Worm (Caenorhabditis elegans) whole organism, L4 larva: ENCODE measurements around the gene arrd-15.

ENCODE experiments used
- D1046.2 ChIP-seq: fragments of 200-800 bp; sonication (Bioruptor generic); IDR thresholded peaks from 2 replicates; pipeline ENCODE4 v1.3.6; 2022; ENCODE audit warnings: missing genetic modification characterization, missing compliant biosample characterization
- F10B5.3 ChIP-seq: sonication (generic microtip); optimal IDR thresholded peaks from 2 replicates; lab custom pipeline; 2016; ENCODE audit warnings: mild to moderate bottlenecking, missing genetic modification characterization, missing compliant biosample characterization
- R02D3.7 ChIP-seq: fragments of 150-350 bp; sonication (generic microtip); optimal IDR thresholded peaks from 3 replicates; lab custom pipeline; 2014; ENCODE audit warnings: missing biosample characterization, missing genetic modification characterization
- T20F7.1 ChIP-seq: fragments of 200-800 bp; sonication (Bioruptor generic); optimal IDR thresholded peaks from 2 replicates; lab custom pipeline; 2018; ENCODE audit warnings: mild to moderate bottlenecking, missing genetic modification characterization, missing compliant biosample characterization
- T26A8.4 ChIP-seq: fragments of 200-800 bp; sonication (Bioruptor generic); IDR thresholded peaks from 2 replicates; pipeline ENCODE4 v1.3.6; 2022; ENCODE audit warnings: missing genetic modification characterization, missing compliant biosample characterization
- aha-1 ChIP-seq: fragments of 150-350 bp; peaks from one replicate; lab custom pipeline; 2014; ENCODE audit warnings: missing biosample characterization, missing genetic modification characterization
- aly-2 ChIP-seq: sonication (generic microtip); optimal IDR thresholded peaks from 2 replicates; lab custom pipeline; 2018; ENCODE audit warnings: missing biosample characterization, missing genetic modification characterization
- ama-1 ChIP-seq: fragments of 150-350 bp; optimal IDR thresholded peaks from 2 replicates; lab custom pipeline; 2014; ENCODE audit warnings: inconsistent platforms, mixed read lengths
- ceh-28 ChIP-seq: fragments of 150-350 bp; optimal IDR thresholded peaks from 2 replicates; lab custom pipeline; 2014; ENCODE audit warnings: missing biosample characterization, missing genetic modification reagents, missing genetic modification characterization
- ces-1 ChIP-seq: fragments of 150-350 bp; sonication (generic microtip); optimal IDR thresholded peaks from 4 replicates; lab custom pipeline; 2014; ENCODE audit warnings: missing biosample characterization, missing genetic modification reagents, missing genetic modification characterization
- cey-2 ChIP-seq: sonication (generic microtip); optimal IDR thresholded peaks from 3 replicates; lab custom pipeline; 2017; ENCODE audit warnings: missing genetic modification characterization, mild to moderate bottlenecking, missing compliant biosample characterization, antibody characterized with exemption, borderline replicate concordance; ENCODE audit not compliant: insufficient read depth
- ctbp-1 ChIP-seq: fragments of 200-800 bp; sonication (Bioruptor generic); IDR thresholded peaks from 2 replicates; pipeline ENCODE4 v1.3.6; 2022; ENCODE audit warnings: missing genetic modification reagents, missing genetic modification characterization, missing compliant biosample characterization
- daf-16 ChIP-seq, 3 experiments: sonication (generic microtip); optimal IDR thresholded peaks; 2 replicates each; lab custom pipeline; 2016 to 2017; ENCODE audit warnings: missing genetic modification characterization in 3 of 3, missing genetic modification reagents in 3 of 3, mild to moderate bottlenecking in 2 of 3, missing compliant biosample characterization in 2 of 3, missing biosample characterization in 1 of 3, moderate library complexity in 1 of 3
- daf-8 ChIP-seq: fragments of 200-800 bp; sonication (Bioruptor generic); IDR thresholded peaks from 2 replicates; pipeline ENCODE4 v1.3.6; 2022; ENCODE audit warnings: missing genetic modification characterization, missing compliant biosample characterization
- dmd-6 ChIP-seq: fragments of 200-800 bp; sonication (Bioruptor generic); IDR thresholded peaks from 2 replicates; pipeline ENCODE4 v1.3.6; 2022; ENCODE audit warnings: missing genetic modification reagents, missing genetic modification characterization, missing compliant biosample characterization
- dpl-1 ChIP-seq: fragments of 150-350 bp; optimal IDR thresholded peaks from 2 replicates; lab custom pipeline; 2014; ENCODE audit warnings: missing biosample characterization, missing genetic modification reagents, missing genetic modification characterization
- dve-1 ChIP-seq: sonication (generic microtip); optimal IDR thresholded peaks from 2 replicates; lab custom pipeline; 2017; ENCODE audit warnings: antibody characterized with exemption, mild to moderate bottlenecking, missing genetic modification characterization, missing compliant biosample characterization; ENCODE audit not compliant: insufficient read depth
- hif-1 ChIP-seq, 2 experiments: sonication (generic microtip); optimal IDR thresholded peaks; 2 replicates each; lab custom pipeline; 2016 to 2017; ENCODE audit warnings: missing compliant biosample characterization in 2 of 2, missing genetic modification characterization in 2 of 2, missing genetic modification reagents in 2 of 2, missing genotype in 2 of 2, mild to moderate bottlenecking in 1 of 2
- hlh-11 ChIP-seq: fragments of 200-800 bp; sonication (Bioruptor generic); optimal IDR thresholded peaks from 2 replicates; lab custom pipeline; 2018; ENCODE audit warnings: mild to moderate bottlenecking, missing genetic modification characterization, missing compliant biosample characterization
- hlh-30 ChIP-seq: sonication (generic microtip); optimal IDR thresholded peaks from 2 replicates; lab custom pipeline; 2017; ENCODE audit warnings: antibody characterized with exemption, mild to moderate bottlenecking, missing genetic modification characterization, missing compliant biosample characterization; ENCODE audit not compliant: insufficient read depth
- hmg-1.1 ChIP-seq: fragments of 200-800 bp; sonication (Bioruptor generic); IDR thresholded peaks from 2 replicates; pipeline ENCODE4 v1.3.6; 2022; ENCODE audit warnings: missing genetic modification reagents, missing genetic modification characterization, missing compliant biosample characterization
- jun-1 ChIP-seq: fragments of 150-350 bp; optimal IDR thresholded peaks from 2 replicates; lab custom pipeline; 2014; ENCODE audit warnings: missing biosample characterization, missing genetic modification reagents, missing genetic modification characterization
- lim-7 ChIP-seq: fragments of 200-800 bp; sonication (Bioruptor generic); IDR thresholded peaks from 2 replicates; pipeline ENCODE4 v1.3.6; 2022; ENCODE audit warnings: missing genetic modification characterization, missing compliant biosample characterization
- lin-39 ChIP-seq: fragments of 150-350 bp; optimal IDR thresholded peaks from 2 replicates; lab custom pipeline; 2014; ENCODE audit warnings: missing biosample characterization, missing genetic modification reagents, missing genetic modification characterization
- lsy-2 ChIP-seq, 2 experiments: fragments of 150-350 bp in 1 of 2; sonication (generic microtip) in 1 of 2; optimal IDR thresholded peaks; 2 replicates each; lab custom pipeline; 2014 to 2017; ENCODE audit warnings: missing biosample characterization in 2 of 2, missing genetic modification characterization in 2 of 2
- madf-5 ChIP-seq, 2 experiments: fragments of 200-800 bp; sonication (Bioruptor generic); IDR thresholded peaks; 2 replicates each; pipeline ENCODE4 v1.3.6; 2022; ENCODE audit warnings: missing compliant biosample characterization in 2 of 2, missing genetic modification characterization in 2 of 2
- madf-9 ChIP-seq: fragments of 200-800 bp; sonication (Bioruptor generic); conservative IDR thresholded peaks from 2 replicates; pipeline ENCODE4 v1.3.6; 2022; ENCODE audit warnings: missing genetic modification reagents, missing genetic modification characterization, missing compliant biosample characterization
- mdl-1 ChIP-seq, 2 experiments: fragments of 150-350 bp in 1 of 2; sonication (generic microtip) in 1 of 2; optimal IDR thresholded peaks; 2 replicates each; lab custom pipeline; 2014 to 2017; ENCODE audit warnings: missing biosample characterization in 2 of 2, missing genetic modification characterization in 2 of 2
- mdt-29 ChIP-seq: fragments of 200-800 bp; sonication (Bioruptor generic); IDR thresholded peaks from 2 replicates; pipeline ENCODE4 v1.3.6; 2022; ENCODE audit warnings: missing genetic modification reagents, missing genetic modification characterization, missing compliant biosample characterization
- mes-2 ChIP-seq: sonication (generic microtip); optimal IDR thresholded peaks from 2 replicates; lab custom pipeline; 2016; ENCODE audit warnings: missing genotype, mild to moderate bottlenecking, missing genetic modification characterization, missing compliant biosample characterization; ENCODE audit not compliant: poor library complexity, severe bottlenecking
- nhr-10 ChIP-seq: fragments of 150-350 bp; optimal IDR thresholded peaks from 2 replicates; lab custom pipeline; 2014; ENCODE audit warnings: missing biosample characterization, missing genetic modification characterization
- nhr-11 ChIP-seq: fragments of 150-350 bp; optimal IDR thresholded peaks from 2 replicates; lab custom pipeline; 2014; ENCODE audit warnings: missing biosample characterization, missing genetic modification characterization
- nhr-111 ChIP-seq: fragments of 200-800 bp; sonication (Bioruptor generic); optimal IDR thresholded peaks from 2 replicates; lab custom pipeline; 2018; ENCODE audit warnings: mild to moderate bottlenecking, missing genetic modification characterization, missing compliant biosample characterization
- nhr-25 ChIP-seq: sonication (generic microtip); optimal IDR thresholded peaks from 2 replicates; lab custom pipeline; 2017; ENCODE audit warnings: missing genetic modification characterization, mild to moderate bottlenecking, missing compliant biosample characterization, antibody characterized with exemption, moderate library complexity, borderline replicate concordance; ENCODE audit not compliant: insufficient read depth
- nhr-28 ChIP-seq: fragments of 150-350 bp; optimal IDR thresholded peaks from 2 replicates; lab custom pipeline; 2014; ENCODE audit warnings: missing biosample characterization, missing genetic modification characterization
- nhr-77 ChIP-seq: fragments of 150-350 bp; optimal IDR thresholded peaks from 2 replicates; lab custom pipeline; 2014; ENCODE audit warnings: missing biosample characterization, missing genetic modification characterization
- pqm-1 ChIP-seq: sonication (generic microtip); optimal IDR thresholded peaks from 2 replicates; lab custom pipeline; 2017; ENCODE audit warnings: missing biosample characterization, missing genetic modification characterization
- rbr-2 ChIP-seq: sonication (generic microtip); optimal IDR thresholded peaks from 2 replicates; lab custom pipeline; 2016; ENCODE audit warnings: missing genotype, missing genetic modification characterization, missing compliant biosample characterization
- set-16 ChIP-seq: fragments of 200-800 bp; sonication (Bioruptor generic); IDR thresholded peaks from 2 replicates; pipeline ENCODE4 v1.3.6; 2022; ENCODE audit warnings: missing genetic modification reagents, missing genetic modification characterization, missing compliant biosample characterization
- tra-1 ChIP-seq: fragments of 200-800 bp; sonication (Bioruptor generic); IDR thresholded peaks from 2 replicates; pipeline ENCODE4 v1.3.6; 2022; ENCODE audit warnings: missing genetic modification reagents, missing genetic modification characterization, missing compliant biosample characterization
- unc-62 ChIP-seq, 3 experiments: fragments of 150-350 bp in 1 of 3; sonication (generic microtip); optimal IDR thresholded peaks in 2 of 3; peaks in 1 of 3; 1 replicate in 1 of 3; 2 replicates in 2 of 3; lab custom pipeline; 2014 to 2017; ENCODE audit warnings: missing biosample characterization in 3 of 3, missing genetic modification characterization in 3 of 3, missing genetic modification reagents in 3 of 3, missing genotype in 1 of 3
- zfp-3 ChIP-seq: fragments of 200-800 bp; sonication (Bioruptor generic); conservative IDR thresholded peaks from 2 replicates; pipeline ENCODE4 v1.3.6; 2022; ENCODE audit warnings: missing genetic modification reagents, missing genetic modification characterization, missing compliant biosample characterization

Gene arrd-15

DNA sequence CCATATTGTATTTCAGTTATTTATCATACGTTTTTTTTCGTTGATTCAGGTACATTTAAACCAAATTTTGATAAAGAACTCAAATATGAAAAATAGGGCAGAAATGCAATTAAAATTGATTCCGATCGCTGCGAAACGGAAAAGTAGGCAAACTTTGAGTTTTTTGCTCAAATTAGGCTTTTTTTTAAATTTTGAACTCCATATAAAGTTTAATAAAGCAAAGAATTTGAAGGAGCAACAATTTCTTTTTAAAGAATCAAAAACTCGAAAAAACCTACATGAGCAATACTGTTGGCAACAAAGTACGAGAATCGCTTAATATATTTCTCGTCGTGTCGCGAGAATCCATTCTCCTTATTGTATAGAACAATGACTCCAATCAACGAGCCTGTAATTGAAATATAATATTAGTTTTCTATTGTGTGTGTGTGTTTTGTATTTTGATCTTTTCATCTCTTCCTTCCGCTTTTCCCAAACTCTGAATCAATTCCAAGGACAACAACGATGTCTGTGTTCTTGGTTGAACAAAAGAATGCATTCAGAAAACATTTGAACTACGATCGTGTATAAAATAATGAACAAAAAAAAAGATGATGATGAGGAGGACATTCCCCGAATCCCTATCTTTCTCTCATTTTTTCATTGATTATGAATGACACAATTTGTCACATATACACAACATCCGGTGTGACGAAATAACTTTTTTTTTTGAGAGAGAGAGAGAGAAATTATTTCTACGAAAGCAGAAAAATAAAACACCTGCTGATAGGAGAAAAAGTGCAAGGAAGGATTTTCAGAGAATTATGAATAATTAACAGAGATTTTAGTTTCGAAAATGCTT, 48.9 kb downstream of the arrd-15 start (continued):
- no peak for TF ChIP-seq lin-39 (tag; lab: Kevin White, UChicago)
- no peak for TF ChIP-seq aly-2 (tag; lab: Kevin White, UChicago)
- no peak for TF ChIP-seq madf-9 (GFP tag; lab: Robert Waterston, UW)
- TF ChIP-seq madf-5 (GFP tag; IDR thresholded peaks at IDR 0.05; lab: Robert Waterston, UW) = no peak
- no peak for TF ChIP-seq T26A8.4
- TF ChIP-seq jun-1 (tag; lab: Kevin White, UChicago) = no peak
- no peak for TF ChIP-seq rbr-2
- TF ChIP-seq daf-16 (GFP tag; optimal IDR thresholded peaks at IDR 0.05; lab: Kevin White, UChicago) = no peak
- no peak for TF ChIP-seq daf-16 (tag; optimal IDR thresholded peaks at IDR 0.05; lab: Kevin White, UChicago)
- no peak for TF ChIP-seq R02D3.7
- no peak for TF ChIP-seq ceh-28
- TF ChIP-seq tra-1 (GFP tag; lab: Robert Waterston, UW) = no peak
- TF ChIP-seq dve-1 = peak; percentile 32
- 0 out of 2 replicates have a peak, but pooled peaks have one; percentile 5 for TF ChIP-seq lim-7
- TF ChIP-seq nhr-25 (tag; lab: Kevin White, UChicago) = no peak
- TF ChIP-seq hlh-30 = peak; percentile 29
- no peak for TF ChIP-seq T20F7.1 (GFP tag; lab: Kevin White, UChicago)
- TF ChIP-seq dmd-6 (GFP tag; lab: Robert Waterston, UW) = 0 out of 2 replicates have a peak, but pooled peaks have one; percentile 26
- peak in 1 of 2 experiments; percentile 32 for TF ChIP-seq lsy-2 (tag; optimal IDR thresholded peaks at IDR 0.05; lab: Kevin White, UChicago)
- TF ChIP-seq cey-2 = no peak
- TF ChIP-seq nhr-111 (GFP tag; lab: Kevin White, UChicago) = no peak

DNA sequence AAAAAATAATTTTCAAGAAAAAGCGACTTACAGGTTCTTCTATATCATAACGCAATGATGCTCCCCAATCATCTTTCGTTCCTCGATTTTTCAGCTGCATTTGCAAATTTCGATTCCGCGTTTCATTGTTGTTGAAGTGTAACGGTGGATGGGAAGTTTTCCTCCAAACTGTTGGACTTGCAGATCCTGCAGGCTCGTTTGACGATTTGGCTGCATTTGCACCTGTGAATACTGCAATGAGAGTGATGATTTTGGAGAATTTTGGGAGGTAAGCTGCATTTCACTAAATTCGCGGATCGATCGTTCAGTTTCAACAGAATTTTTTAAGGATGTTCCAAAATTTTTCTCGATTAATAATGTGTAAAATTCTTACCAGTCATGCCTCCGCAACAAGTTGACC, 51.1 kb downstream of the arrd-15 start:
- TF ChIP-seq unc-62 (GFP tag; optimal IDR thresholded peaks at IDR 0.05 in 1 of 2; lab: Kevin White, UChicago) = peak in 1 of 2 experiments; percentile 91
- TF ChIP-seq unc-62 (tag; optimal IDR thresholded peaks at IDR 0.05; lab: Kevin White, UChicago) = no peak
- peak; percentile 84 for TF ChIP-seq aha-1
- no peak for TF ChIP-seq mdt-29
- TF ChIP-seq ces-1 (GFP tag; lab: Kevin White, UChicago) = no peak
- TF ChIP-seq zfp-3 (GFP tag; lab: Robert Waterston, UW) = no peak

DNA sequence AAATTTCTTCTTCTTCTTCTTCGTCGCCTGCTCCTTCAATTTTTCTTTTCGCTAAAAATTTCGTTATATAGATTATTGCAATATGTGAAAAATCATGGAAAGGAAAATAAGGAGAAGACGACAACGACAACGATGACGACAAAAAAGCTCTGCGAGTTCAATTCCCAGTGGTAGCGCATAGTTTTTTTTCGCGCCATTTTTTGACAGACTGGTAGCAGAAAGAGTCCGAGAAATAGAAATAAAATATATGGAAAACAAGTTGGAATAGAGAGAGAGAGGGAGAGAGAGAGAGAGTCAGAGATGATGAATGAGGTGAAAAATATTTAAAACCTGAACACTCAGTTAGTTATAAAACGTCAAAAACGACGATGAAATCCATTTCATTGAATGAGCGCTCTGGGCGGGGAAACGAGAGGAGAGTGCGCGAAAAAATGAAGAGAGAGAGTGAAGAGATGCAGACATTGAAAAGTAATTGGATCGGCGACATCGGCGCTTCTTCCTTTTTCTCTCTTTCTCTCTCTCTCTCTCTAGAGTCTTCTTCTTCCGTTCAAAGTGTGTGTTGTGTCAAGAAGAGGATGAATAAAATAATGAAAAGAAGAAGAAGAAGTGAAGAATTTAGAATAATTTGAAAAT, 52.1 kb downstream of the arrd-15 start, which contains the start of gene pde-2:
pde-2 (minus strand) TSS at position 51 of the 633 bp plus-strand sequence.
- TF ChIP-seq nhr-10 (tag; lab: Kevin White, UChicago) (no peak), daf-8 (GFP tag; lab: Robert Waterston, UW) (no peak), nhr-11 (peak; percentile 41), aha-1 (peak; percentile 78), pqm-1 (no peak), ctbp-1 (GFP tag; lab: Robert Waterston, UW) (peak; percentile 76), rbr-2 (peak; percentile 52), nhr-28 (tag; lab: Kevin White, UChicago) (peak; percentile 14), lsy-2 (tag; optimal IDR thresholded peaks at IDR 0.05; lab: Kevin White, UChicago) (peak in 1 of 2 experiments; percentile 76), nhr-25 (tag; lab: Kevin White, UChicago) (peak; percentile 30), ces-1 (GFP tag; lab: Kevin White, UChicago) (peak; percentile 51), lin-39 (tag; lab: Kevin White, UChicago) (no peak), set-16 (GFP tag; lab: Robert Waterston, UW) (peak; percentile 39), unc-62 (GFP tag; optimal IDR thresholded peaks at IDR 0.05 in 1 of 2; lab: Kevin White, UChicago) (no peak), unc-62 (tag; optimal IDR thresholded peaks at IDR 0.05; lab: Kevin White, UChicago) (no peak), hlh-30 (peak; percentile 32), mdl-1 (tag; optimal IDR thresholded peaks at IDR 0.05; lab: Kevin White, UChicago) (peak in 1 of 2 experiments; percentile 20), F10B5.3 (tag; lab: Kevin White, UChicago) (no peak), daf-16 (GFP tag; optimal IDR thresholded peaks at IDR 0.05; lab: Kevin White, UChicago) (no peak), daf-16 (tag; optimal IDR thresholded peaks at IDR 0.05; lab: Kevin White, UChicago) (no peak), dpl-1 (GFP tag; lab: Kevin White, UChicago) (no peak), hif-1 (tag; optimal IDR thresholded peaks at IDR 0.05; lab: Kevin White, UChicago) (peak in 1 of 2 experiments; percentile 9), ama-1 (lab: Kevin White, UChicago) (no peak), hmg-1.1 (GFP tag; lab: Robert Waterston, UW) (peak; percentile 40; the same call in 1 of the 2 replicates), D1046.2 (no peak), nhr-77 (tag; lab: Kevin White, UChicago) (no peak), hlh-11 (tag; lab: Kevin White, UChicago) (peak; percentile 54), mes-2 (tag; lab: Kevin White, UChicago) (peak; percentile 41)
